Worm (Caenorhabditis elegans): Measurements from ENCODE around the gene adt-3.

The adt-3 gene

DNA sequence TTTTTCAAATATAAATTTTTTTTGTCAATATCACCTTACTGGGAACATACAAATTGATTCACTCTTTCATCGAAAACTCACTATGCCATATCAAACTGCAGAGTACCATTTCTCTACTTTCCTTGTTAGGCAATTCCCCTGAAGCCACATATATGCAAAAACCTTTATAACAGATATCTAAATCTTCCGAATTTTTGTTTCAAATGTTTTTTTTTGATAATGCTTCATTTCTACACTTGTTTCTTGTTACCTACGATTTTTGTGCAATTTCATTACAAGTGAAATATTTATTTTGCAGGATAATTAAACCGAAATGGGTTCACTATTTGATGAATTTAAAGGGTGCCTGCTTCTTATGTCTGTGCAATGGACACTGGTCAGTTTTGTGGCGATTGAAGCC is 11.3 kb upstream of the adt-3 start, which contains the start of gene T22B2.2:
Gene T22B2.2, plus strand, starts transcription at position 301 of the 400 bp plus-strand sequence.
- TF ChIP-seq hlh-4 (tag; optimal IDR thresholded peaks at IDR 0.05), result no peak
- no peak for TF ChIP-seq alr-1 (tag; optimal IDR thresholded peaks at IDR 0.05; ENCODE audit: borderline replicate concordance)
- TF ChIP-seq tlp-1 (tag; optimal IDR thresholded peaks at IDR 0.05), result no peak
- TF ChIP-seq fkh-10 (GFP tag; optimal IDR thresholded peaks at IDR 0.05), result no peak
- TF ChIP-seq nhr-85 (tag), result no peak
- no peak for TF ChIP-seq fkh-4 (tag; optimal IDR thresholded peaks at IDR 0.05; ENCODE audit: borderline replicate concordance)
- no peak for TF ChIP-seq lin-15B (tag; optimal IDR thresholded peaks at IDR 0.05)
- TF ChIP-seq hpl-2 (GFP tag; optimal IDR thresholded peaks at IDR 0.05), result no peak
- no peak for TF ChIP-seq fos-1 (tag; optimal IDR thresholded peaks at IDR 0.05)
- TF ChIP-seq nhr-237 (tag; optimal IDR thresholded peaks at IDR 0.05), result no peak
- TF ChIP-seq nhr-76 (tag; optimal IDR thresholded peaks at IDR 0.05), result no peak
- TF ChIP-seq grh-1 (GFP tag; IDR thresholded peaks at IDR 0.05), result no peak
- no peak for TF ChIP-seq ceh-8 (GFP tag; optimal IDR thresholded peaks at IDR 0.05)
- no peak for TF ChIP-seq mab-9 (GFP tag; IDR thresholded peaks at IDR 0.05)
- no peak for TF ChIP-seq egl-27 (tag; optimal IDR thresholded peaks at IDR 0.05)
- TF ChIP-seq dsc-1 (tag; optimal IDR thresholded peaks at IDR 0.05), result no peak

ce11 chrX:3920747-3921146 is 10.7 kb upstream of the adt-3 start:
- TF ChIP-seq skn-1 (tag; optimal IDR thresholded peaks at IDR 0.05) (no peak), lin-13 (GFP tag; optimal IDR thresholded peaks at IDR 0.05) (no peak), nhr-77 (tag; optimal IDR thresholded peaks at IDR 0.05) (no peak), nhr-76 (tag; optimal IDR thresholded peaks at IDR 0.05) (no peak), unc-86 (tag; optimal IDR thresholded peaks at IDR 0.05) (no peak), ceh-82 (tag; optimal IDR thresholded peaks at IDR 0.05) (no peak), ztf-11 (tag; optimal IDR thresholded peaks at IDR 0.05) (no peak), ces-1 (GFP tag; optimal IDR thresholded peaks at IDR 0.05) (no peak), efl-3 (GFP tag; optimal IDR thresholded peaks at IDR 0.05) (no peak), lir-3 (tag; optimal IDR thresholded peaks at IDR 0.05; ENCODE audit: poor library complexity) (no peak), nhr-84 (tag; optimal IDR thresholded peaks at IDR 0.05) (no peak), C04F5.9 (tag; optimal IDR thresholded peaks at IDR 0.05) (no peak), lsy-2 (tag; optimal IDR thresholded peaks at IDR 0.05) (no peak), fos-1 (tag; optimal IDR thresholded peaks at IDR 0.05) (no peak), unc-30 (tag; optimal IDR thresholded peaks at IDR 0.05) (no peak), efl-1 (optimal IDR thresholded peaks at IDR 0.05) (no peak), efl-1 (GFP tag; optimal IDR thresholded peaks at IDR 0.05 in 1 of 2) (no peak), lin-15B (tag; optimal IDR thresholded peaks at IDR 0.05) (no peak), nhr-47 (tag; optimal IDR thresholded peaks at IDR 0.05) (no peak)

- TF ChIP-seq tbx-2 (tag; optimal IDR thresholded peaks at IDR 0.05), result no peak
- TF ChIP-seq dsc-1 (tag; optimal IDR thresholded peaks at IDR 0.05), result no peak
- TF ChIP-seq nhr-20 (tag; optimal IDR thresholded peaks at IDR 0.05), result no peak
- TF ChIP-seq ceh-63 (GFP tag; optimal IDR thresholded peaks at IDR 0.05), result no peak
- TF ChIP-seq nhr-28 (tag; optimal IDR thresholded peaks at IDR 0.05), result no peak
- no peak for TF ChIP-seq nhr-84 (tag; optimal IDR thresholded peaks at IDR 0.05)
- TF ChIP-seq unc-98 (GFP tag; IDR thresholded peaks at IDR 0.05), result no peak
- no peak for TF ChIP-seq nhr-12 (tag; optimal IDR thresholded peaks at IDR 0.05)
- no peak for TF ChIP-seq ztf-4 (tag; optimal IDR thresholded peaks at IDR 0.05)
- no peak for TF ChIP-seq lir-3 (tag; optimal IDR thresholded peaks at IDR 0.05; ENCODE audit: poor library complexity)
- TF ChIP-seq egl-13 (tag; optimal IDR thresholded peaks at IDR 0.05), result no peak
- TF ChIP-seq ceh-82 (tag; optimal IDR thresholded peaks at IDR 0.05), result no peak
- no peak for TF ChIP-seq skn-1 (tag; optimal IDR thresholded peaks at IDR 0.05)
These were observed 5.7 kb upstream of the adt-3 start, which contains the start of gene T22B2.1 for ce11 chrX:3925776-3926175. Gene T22B2.1, plus strand, starts transcription at chrX:3926076.

All from whole organism, L1 larva.